Fruit fly (Drosophila melanogaster) whole organism, embryonic: Measurements from ENCODE around the gene CG34398.

Source experiments
- B-H1 ChIP-seq: fragments of 200-800 bp; sonication (Bioruptor generic); IDR thresholded peaks from 3 replicates; pipeline ENCODE4 v1.3.6; 2022; ENCODE audit warnings: missing biosample characterization, missing genetic modification characterization
- CG10431 ChIP-seq: fragments of 200-800 bp; sonication (Bioruptor generic); optimal IDR thresholded peaks from 3 replicates; lab custom pipeline; 2018; ENCODE audit warnings: missing biosample characterization, mild to moderate bottlenecking, missing genetic modification characterization
- CG10543 ChIP-seq: fragments of 200-800 bp; sonication (Bioruptor generic); optimal IDR thresholded peaks from 3 replicates; lab custom pipeline; 2017; ENCODE audit warnings: missing biosample characterization, mild to moderate bottlenecking, missing genetic modification characterization, moderate library complexity
- CG1233 ChIP-seq: fragments of 200-800 bp; sonication (Bioruptor generic); optimal IDR thresholded peaks from 4 replicates; lab custom pipeline; 2018; ENCODE audit warnings: missing biosample characterization, mild to moderate bottlenecking, missing genetic modification characterization
- CG12391 ChIP-seq: fragments of 200-800 bp; sonication (Bioruptor generic); optimal IDR thresholded peaks from 3 replicates; lab custom pipeline; 2018; ENCODE audit warnings: missing biosample characterization, mild to moderate bottlenecking, missing genetic modification characterization, moderate library complexity
- CG14014 ChIP-seq: fragments of 200-800 bp; sonication (Bioruptor generic); IDR thresholded peaks from 2 replicates; pipeline ENCODE4 v1.3.6; 2022; ENCODE audit warnings: missing biosample characterization, missing genetic modification characterization
- CG16863 ChIP-seq: fragments of 200-800 bp; sonication (Bioruptor generic); optimal IDR thresholded peaks from 3 replicates; lab custom pipeline; 2016; ENCODE audit warnings: missing biosample characterization, missing genetic modification characterization
- CG17186 ChIP-seq: fragments of 200-800 bp; sonication (Bioruptor generic); optimal IDR thresholded peaks from 3 replicates; lab custom pipeline; 2017; ENCODE audit warnings: missing biosample characterization, missing genetic modification reagents, missing genetic modification characterization
- CG17829 ChIP-seq: fragments of 200-800 bp; optimal IDR thresholded peaks from 2 replicates; lab custom pipeline; 2019; ENCODE audit warnings: missing biosample characterization, mild to moderate bottlenecking, missing genetic modification characterization, moderate library complexity
- CG18262 ChIP-seq: fragments of 200-800 bp; optimal IDR thresholded peaks from 3 replicates; lab custom pipeline; 2019; ENCODE audit warnings: missing biosample characterization, mild to moderate bottlenecking, missing genetic modification characterization, moderate library complexity
- CG2678 ChIP-seq: fragments of 200-800 bp; sonication (Bioruptor generic); optimal IDR thresholded peaks from 3 replicates; lab custom pipeline; 2019; ENCODE audit warnings: missing biosample characterization, mild to moderate bottlenecking, missing genetic modification characterization, moderate library complexity
- CG2889 ChIP-seq: fragments of 200-800 bp; sonication (Bioruptor generic); IDR thresholded peaks from 3 replicates; pipeline ENCODE4 v1.3.6; 2022; ENCODE audit warnings: missing biosample characterization, missing genetic modification characterization
- CG8359 ChIP-seq: fragments of 200-800 bp; sonication (Bioruptor generic); optimal IDR thresholded peaks from 2 replicates; lab custom pipeline; 2017; ENCODE audit warnings: missing biosample characterization, mild to moderate bottlenecking, missing genetic modification characterization, borderline replicate concordance
- CG8924 ChIP-seq: fragments of 200-800 bp; optimal IDR thresholded peaks from 3 replicates; lab custom pipeline; 2019; ENCODE audit warnings: missing biosample characterization, mild to moderate bottlenecking, missing genetic modification characterization, moderate library complexity
- Dfd ChIP-seq, 2 experiments: fragments of >200 bp; optimal IDR thresholded peaks; 2 replicates each; lab custom pipeline; 2017; ENCODE audit warnings: missing biosample characterization in 2 of 2, missing genetic modification characterization in 2 of 2
- ERR ChIP-seq: fragments of 200-800 bp; sonication (Bioruptor generic); optimal IDR thresholded peaks from 2 replicates; lab custom pipeline; 2016; ENCODE audit warnings: missing biosample characterization, missing genetic modification characterization
- Elba2 ChIP-seq: fragments of 200-800 bp; sonication (Bioruptor generic); optimal IDR thresholded peaks from 3 replicates; lab custom pipeline; 2016; ENCODE audit warnings: missing biosample characterization, missing genetic modification characterization
- Fer3 ChIP-seq: fragments of 200-800 bp; sonication (Bioruptor generic); optimal IDR thresholded peaks from 2 replicates; lab custom pipeline; 2018; ENCODE audit warnings: missing biosample characterization, mild to moderate bottlenecking, missing genetic modification characterization, moderate library complexity
- GATAe ChIP-seq: fragments of 200-800 bp; sonication (Bioruptor generic); conservative IDR thresholded peaks from 2 replicates; pipeline ENCODE4 v1.3.6; 2022; ENCODE audit warnings: missing biosample characterization, missing genetic modification characterization
- HHEX ChIP-seq: fragments of 200-800 bp; sonication (Bioruptor generic); optimal IDR thresholded peaks from 3 replicates; lab custom pipeline; 2017; ENCODE audit warnings: missing biosample characterization, mild to moderate bottlenecking, missing genetic modification characterization, missing genetic modification reagents
- HLH54F ChIP-seq: fragments of 200-800 bp; sonication (Bioruptor generic); optimal IDR thresholded peaks from 3 replicates; lab custom pipeline; 2016; ENCODE audit warnings: missing biosample characterization, missing genetic modification characterization
- HLHmδ ChIP-seq: fragments of 200-800 bp; sonication (Bioruptor generic); optimal IDR thresholded peaks from 2 replicates; lab custom pipeline; 2018; ENCODE audit warnings: missing biosample characterization, mild to moderate bottlenecking, missing genetic modification characterization, moderate library complexity
- HmgZ ChIP-seq: fragments of 200-800 bp; sonication (Bioruptor generic); optimal IDR thresholded peaks from 2 replicates; lab custom pipeline; 2018; ENCODE audit warnings: missing biosample characterization, mild to moderate bottlenecking, missing genetic modification characterization
- Meics ChIP-seq: fragments of 200-800 bp; sonication (Bioruptor generic); optimal IDR thresholded peaks from 2 replicates; lab custom pipeline; 2017; ENCODE audit warnings: missing biosample characterization, mild to moderate bottlenecking, missing genetic modification characterization
- Nf-YC ChIP-seq: fragments of 200-800 bp; optimal IDR thresholded peaks from 3 replicates; lab custom pipeline; 2019; ENCODE audit warnings: missing biosample characterization, mild to moderate bottlenecking, missing genetic modification characterization, moderate library complexity
- Opbp ChIP-seq: fragments of 200-800 bp; sonication (Bioruptor generic); IDR thresholded peaks from 3 replicates; pipeline ENCODE4 v1.3.6; 2022; ENCODE audit warnings: missing biosample characterization, missing genetic modification characterization; ENCODE audit not compliant: partially characterized antibody
- Pdp1 ChIP-seq, 2 experiments: fragments of 200-800 bp; sonication (Bioruptor generic); optimal IDR thresholded peaks; 3 replicates each; lab custom pipeline; 2016; ENCODE audit warnings: missing biosample characterization in 2 of 2, missing genetic modification characterization in 2 of 2, mild to moderate bottlenecking in 1 of 2, moderate library complexity in 1 of 2
- Ptx1 ChIP-seq: fragments of 200-800 bp; sonication (Bioruptor generic); IDR thresholded peaks from 2 replicates; pipeline ENCODE4 v1.3.6; 2022; ENCODE audit warnings: missing biosample characterization, missing genetic modification characterization
- Rx ChIP-seq: fragments of 200-800 bp; sonication (Bioruptor generic); IDR thresholded peaks from 2 replicates; pipeline ENCODE4 v1.3.6; 2022; ENCODE audit warnings: missing biosample characterization, missing genetic modification characterization
- al ChIP-seq: fragments of 200-800 bp; sonication (Bioruptor generic); IDR thresholded peaks from 2 replicates; pipeline ENCODE4 v1.3.6; 2022; ENCODE audit warnings: missing biosample characterization, missing genetic modification characterization
- ato ChIP-seq: fragments of 200-800 bp; sonication (Bioruptor generic); IDR thresholded peaks from 2 replicates; pipeline ENCODE4 v1.3.6; 2022; ENCODE audit warnings: missing biosample characterization, missing genetic modification characterization; ENCODE audit not compliant: partially characterized antibody
- bsh ChIP-seq, 2 experiments: fragments of 200-800 bp; sonication (Bioruptor generic); optimal IDR thresholded peaks; 2 replicates each; lab custom pipeline; 2017 to 2018; ENCODE audit warnings: mild to moderate bottlenecking in 2 of 2, missing biosample characterization in 2 of 2, missing genetic modification characterization in 2 of 2, moderate library complexity in 1 of 2
- cato ChIP-seq: fragments of 200-800 bp; sonication (Bioruptor generic); optimal IDR thresholded peaks from 2 replicates; lab custom pipeline; 2016; ENCODE audit warnings: missing biosample characterization, missing genetic modification characterization, borderline replicate concordance
- chif ChIP-seq, 2 experiments: fragments of 200-800 bp; sonication (Bioruptor generic); optimal IDR thresholded peaks; 3 replicates each; lab custom pipeline; 2016; ENCODE audit warnings: missing biosample characterization in 2 of 2, missing genetic modification characterization in 2 of 2
- corto ChIP-seq: fragments of 200-800 bp; sonication (Bioruptor generic); optimal IDR thresholded peaks from 2 replicates; lab custom pipeline; 2016; ENCODE audit warnings: missing biosample characterization, mild to moderate bottlenecking, missing genetic modification characterization, moderate library complexity
- da ChIP-seq: fragments of 200-800 bp; sonication (Bioruptor generic); optimal IDR thresholded peaks from 2 replicates; lab custom pipeline; 2016; ENCODE audit warnings: missing biosample characterization, missing genetic modification characterization
- ewg ChIP-seq: fragments of 200-800 bp; sonication (Bioruptor generic); optimal IDR thresholded peaks from 3 replicates; lab custom pipeline; 2017; ENCODE audit warnings: mild to moderate bottlenecking, missing biosample characterization, missing genetic modification reagents, missing genetic modification characterization
- fd96Cb ChIP-seq: fragments of 200-800 bp; sonication (Bioruptor generic); optimal IDR thresholded peaks from 2 replicates; lab custom pipeline; 2018; ENCODE audit warnings: missing biosample characterization, mild to moderate bottlenecking, missing genetic modification characterization, moderate library complexity
- ftz-f1 ChIP-seq: fragments of 200-800 bp; sonication (Bioruptor generic); optimal IDR thresholded peaks from 2 replicates; lab custom pipeline; 2016; ENCODE audit warnings: missing biosample characterization, missing genetic modification characterization
- gce ChIP-seq: fragments of 200-800 bp; sonication (Bioruptor generic); IDR thresholded peaks from 3 replicates; pipeline ENCODE4 v1.3.6; 2022; ENCODE audit warnings: missing biosample characterization, missing genetic modification characterization
- gcm2 ChIP-seq: fragments of 200-800 bp; sonication (Bioruptor generic); optimal IDR thresholded peaks from 2 replicates; lab custom pipeline; 2016; ENCODE audit warnings: missing biosample characterization, missing genetic modification characterization
- grn ChIP-seq: fragments of 200-800 bp; sonication (Bioruptor generic); optimal IDR thresholded peaks from 3 replicates; lab custom pipeline; 2017; ENCODE audit warnings: missing biosample characterization, missing genetic modification characterization
- h ChIP-seq: fragments of >200 bp; optimal IDR thresholded peaks from 2 replicates; lab custom pipeline; 2017
- knrl ChIP-seq: fragments of 200-800 bp; sonication (Bioruptor generic); IDR thresholded peaks from 3 replicates; pipeline ENCODE4 v1.3.6; 2022; ENCODE audit warnings: missing biosample characterization, missing genetic modification characterization; ENCODE audit not compliant: partially characterized antibody
- mam ChIP-seq: fragments of 200-800 bp; sonication (Bioruptor generic); optimal IDR thresholded peaks from 3 replicates; lab custom pipeline; 2016; ENCODE audit warnings: missing biosample characterization, missing genetic modification characterization
- mirr ChIP-seq: fragments of 200-800 bp; sonication (Bioruptor generic); optimal IDR thresholded peaks from 3 replicates; lab custom pipeline; 2018; ENCODE audit warnings: missing biosample characterization, mild to moderate bottlenecking, missing genetic modification characterization
- nom ChIP-seq: fragments of 200-800 bp; sonication (Bioruptor generic); optimal IDR thresholded peaks from 2 replicates; lab custom pipeline; 2017; ENCODE audit warnings: missing biosample characterization, missing genetic modification characterization, mild to moderate bottlenecking, moderate library complexity, missing genetic modification reagents
- otp ChIP-seq: fragments of 200-800 bp; sonication (Bioruptor generic); IDR thresholded peaks from 3 replicates; pipeline ENCODE4, ENCODE4 v1.3.6; 2022; ENCODE audit warnings: missing biosample characterization, missing genetic modification characterization
- sens-2 ChIP-seq: fragments of 200-800 bp; sonication (Bioruptor generic); IDR thresholded peaks from 2 replicates; pipeline ENCODE4 v1.3.6; 2022; ENCODE audit warnings: missing biosample characterization, missing genetic modification characterization
- tll ChIP-seq, 2 experiments: fragments of 200-800 bp in 1 of 2; fragments of >200 bp in 1 of 2; sonication (Bioruptor generic) in 1 of 2; optimal IDR thresholded peaks; 2 replicates each; lab custom pipeline; 2017 to 2019; ENCODE audit warnings: missing biosample characterization in 2 of 2, missing genetic modification characterization in 2 of 2, mild to moderate bottlenecking in 1 of 2, moderate library complexity in 1 of 2
- ttk ChIP-seq: fragments of 200-800 bp; sonication (Bioruptor generic); IDR thresholded peaks from 2 replicates; pipeline ENCODE4 v2.1.2; 2022; ENCODE audit warnings: missing biosample characterization, missing genetic modification characterization

Gene CG34398

dm6 chr2L:8888720-8889119, 9.9 kb upstream of the CG34398 start (continued):
- no peak for TF ChIP-seq CG1233 (GFP tag; lab: Kevin White, UChicago)
- no peak for TF ChIP-seq ttk (GFP tag; lab: Robert Waterston, UW)
- TF ChIP-seq bsh (GFP tag; optimal IDR thresholded peaks at IDR 0.05; lab: Kevin White, UChicago), result no peak
- TF ChIP-seq mam, result no peak
- TF ChIP-seq tll (GFP tag; optimal IDR thresholded peaks at IDR 0.05; lab: Kevin White, UChicago), result peak in 1 of 2 experiments; percentile 25
- TF ChIP-seq CG16863 (GFP tag; lab: Kevin White, UChicago), result no peak
- TF ChIP-seq gce (GFP tag; lab: Robert Waterston, UW), result no peak
- no peak for TF ChIP-seq da (GFP tag; lab: Kevin White, UChicago)
- TF ChIP-seq nom (GFP tag; lab: Kevin White, UChicago), result no peak
- no peak for TF ChIP-seq mirr (GFP tag; lab: Kevin White, UChicago)
- TF ChIP-seq Opbp (GFP tag; lab: Robert Waterston, UW), result no peak
- TF ChIP-seq CG18262 (tag; lab: Kevin White, UChicago), result no peak
- TF ChIP-seq Dfd (GFP tag; optimal IDR thresholded peaks at IDR 0.05; lab: Kevin White, UChicago), result no peak
- no peak for TF ChIP-seq Pdp1 (GFP tag; optimal IDR thresholded peaks at IDR 0.05; lab: Kevin White, UChicago)
- no peak for TF ChIP-seq grn (GFP tag; lab: Kevin White, UChicago)
- TF ChIP-seq Rx, result no peak
- no peak for TF ChIP-seq corto (GFP tag; lab: Kevin White, UChicago)
- TF ChIP-seq chif (GFP tag; optimal IDR thresholded peaks at IDR 0.05; lab: Kevin White, UChicago), result peak in 1 of 2 experiments; percentile 6
- TF ChIP-seq HLHmδ, result no peak
- TF ChIP-seq CG10543 (GFP tag; lab: Kevin White, UChicago), result no peak
- TF ChIP-seq cato (GFP tag; lab: Kevin White, UChicago), result no peak
- TF ChIP-seq h (lab: Kevin White, UChicago), result no peak
- TF ChIP-seq ERR (GFP tag; lab: Kevin White, UChicago), result no peak
- TF ChIP-seq CG2678 (tag; lab: Kevin White, UChicago), result no peak
- TF ChIP-seq sens-2 (GFP tag; lab: Robert Waterston, UW), result no peak
- TF ChIP-seq al (GFP tag; lab: Robert Waterston, UW), result no peak
- TF ChIP-seq Nf-YC (tag; lab: Kevin White, UChicago), result no peak
- TF ChIP-seq ato, result no peak
- TF ChIP-seq GATAe (GFP tag; lab: Robert Waterston, UW), result no peak
- TF ChIP-seq gcm2 (GFP tag; lab: Kevin White, UChicago), result no peak
- TF ChIP-seq CG2889 (GFP tag; lab: Robert Waterston, UW), result no peak
- no peak for TF ChIP-seq HHEX
- no peak for TF ChIP-seq HmgZ (tag; lab: Kevin White, UChicago)
- no peak for TF ChIP-seq Elba2
- TF ChIP-seq Ptx1 (GFP tag; lab: Robert Waterston, UW), result no peak
- TF ChIP-seq CG12391, result no peak
- TF ChIP-seq Fer3, result no peak
- no peak for TF ChIP-seq B-H1
- TF ChIP-seq otp (GFP tag; lab: Robert Waterston, UW), result no peak
- TF ChIP-seq CG10431, result no peak
- TF ChIP-seq Meics (GFP tag; lab: Kevin White, UChicago), result no peak
- no peak for TF ChIP-seq fd96Cb (tag; lab: Kevin White, UChicago)
- TF ChIP-seq CG8359 (GFP tag; lab: Kevin White, UChicago), result no peak
- TF ChIP-seq CG17829 (tag; lab: Kevin White, UChicago), result peak; percentile 28
- TF ChIP-seq CG14014 (GFP tag; lab: Robert Waterston, UW), result no peak
- peak; percentile 66 for TF ChIP-seq ftz-f1
- TF ChIP-seq HLH54F (GFP tag; lab: Kevin White, UChicago), result no peak
- no peak for TF ChIP-seq CG8924 (tag; lab: Kevin White, UChicago)
- TF ChIP-seq ewg (GFP tag; lab: Kevin White, UChicago), result no peak
- TF ChIP-seq knrl (GFP tag; lab: Robert Waterston, UW), result peak; percentile 52; the same call in 1 of the 3 replicates
- no peak for TF ChIP-seq CG17186 (GFP tag; lab: Kevin White, UChicago)
